Fruit fly (Drosophila melanogaster): Measurements from ENCODE around the gene CG12020.

DNA sequence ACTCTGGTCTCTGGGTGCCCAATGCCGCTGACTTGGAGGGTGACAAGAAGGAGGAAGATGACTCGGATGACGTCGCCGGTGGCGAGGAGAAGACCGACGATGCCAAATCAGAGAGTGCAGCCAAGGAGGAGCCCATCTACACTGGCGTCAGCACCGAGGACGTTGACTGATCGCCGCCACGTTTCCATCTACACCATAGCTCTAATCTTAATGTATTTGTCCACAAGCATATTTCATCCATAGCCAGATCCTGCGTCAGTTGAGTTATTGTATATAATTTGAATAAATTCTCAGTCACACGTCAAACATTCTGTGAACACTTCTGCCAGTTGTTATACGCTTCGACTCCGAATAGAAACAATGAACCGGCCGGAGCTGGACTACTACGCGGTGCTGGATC is at the start of gene CG12020:
- TF ChIP-seq Sin3A (optimal IDR thresholded peaks at IDR 0.05), result no peak
- TF ChIP-seq ttk (optimal IDR thresholded peaks at IDR 0.05), result no peak
- TF ChIP-seq Myc (optimal IDR thresholded peaks at IDR 0.05), result no peak

All from Kc167 (cell line).